Fruit fly (Drosophila melanogaster) whole organism, adult: ENCODE measurements around the gene spidey.

Experiments used
- CG33017 ChIP-seq: fragments of 200-800 bp; sonication (Bioruptor generic); optimal IDR thresholded peaks from 2 replicates; lab custom pipeline; 2018; ENCODE audit warnings: missing biosample characterization, mild to moderate bottlenecking, missing genetic modification characterization, moderate library complexity
- Crg-1 ChIP-seq: fragments of 200-800 bp; sonication (Bioruptor generic); optimal IDR thresholded peaks from 2 replicates; lab custom pipeline; 2016; ENCODE audit warnings: missing biosample characterization, missing genetic modification characterization
- kay ChIP-seq: fragments of 200-800 bp; sonication (Bioruptor generic); peaks from one replicate; lab custom pipeline; 2016; ENCODE audit warnings: missing biosample characterization, missing genetic modification characterization, borderline replicate concordance
- toe ChIP-seq: fragments of 200-800 bp; sonication (Bioruptor generic); optimal IDR thresholded peaks from 2 replicates; lab custom pipeline; 2016; ENCODE audit warnings: missing biosample characterization, missing genetic modification characterization

DNA sequence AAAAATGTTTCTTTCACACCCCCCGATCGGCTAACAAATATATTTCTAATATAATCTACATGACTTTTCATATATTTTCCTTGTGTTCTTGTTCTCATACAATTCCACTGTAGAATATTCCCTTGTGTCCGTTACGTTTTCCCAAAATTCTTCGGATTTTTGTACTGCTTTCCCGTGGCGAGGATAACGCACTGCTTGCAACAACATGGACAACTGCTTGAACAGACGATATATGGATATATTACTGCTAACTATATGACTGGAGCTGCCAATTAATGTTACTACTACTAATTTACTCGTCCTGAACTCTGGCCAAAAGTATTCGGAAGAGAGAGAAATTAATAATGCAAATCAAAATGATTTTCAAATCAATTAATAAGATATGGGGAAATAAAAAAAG is 16.2 kb downstream of the spidey start:
- TF ChIP-seq CG33017 (tag; lab: Kevin White, UChicago) = no peak
- TF ChIP-seq Crg-1 (GFP tag; lab: Kevin White, UChicago) = no peak
- no peak for TF ChIP-seq kay (GFP tag; lab: Kevin White, UChicago)
- TF ChIP-seq toe (GFP tag; lab: Kevin White, UChicago) = no peak
